Fruit fly (Drosophila melanogaster): Measurements from ENCODE around the gene ppk22.

Gene ppk22

dm6 chr3R:24893320-24893955 lies 33.8 kb upstream of the ppk22 start (continued):
- TF ChIP-seq Fer1 (GFP tag; optimal IDR thresholded peaks at IDR 0.05) (no peak), en (GFP tag; optimal IDR thresholded peaks at IDR 0.05) (no peak), CG7357 (GFP tag; IDR thresholded peaks at IDR 0.05) (peak; percentile 56; the same call in 2 of the 3 replicates), CG16779 (GFP tag; IDR thresholded peaks at IDR 0.05) (no peak), CG17361 (GFP tag; IDR thresholded peaks at IDR 0.05) (peak; percentile 98), psq (GFP tag; optimal IDR thresholded peaks at IDR 0.05) (peak; percentile 21), CG5180 (GFP tag; optimal IDR thresholded peaks at IDR 0.05) (peak; percentile 59), Gug (GFP tag; IDR thresholded peaks at IDR 0.05) (no peak), sens (GFP tag) (peak; percentile 59), pho (GFP tag; optimal IDR thresholded peaks at IDR 0.05) (no peak), CG31441 (GFP tag; IDR thresholded peaks at IDR 0.05) (peak; percentile 97), CG17385 (GFP tag; optimal IDR thresholded peaks at IDR 0.05) (peak; percentile 74), CG16813 (GFP tag; IDR thresholded peaks at IDR 0.05; ENCODE audit: partially characterized antibody) (no peak), zfh1 (GFP tag; IDR thresholded peaks at IDR 0.05) (peak; percentile 66; the same call in 2 of the 3 replicates), E2f1 (GFP tag; IDR thresholded peaks at IDR 0.05) (peak; percentile 67), Max (GFP tag; optimal IDR thresholded peaks at IDR 0.05) (peak; percentile 54), CG11456 (GFP tag; IDR thresholded peaks at IDR 0.05) (no peak), CG6654 (GFP tag; optimal IDR thresholded peaks at IDR 0.05) (peak; percentile 27), sob (GFP tag; IDR thresholded peaks at IDR 0.05) (peak; percentile 37; the same call in 1 of the 2 replicates), sim (GFP tag; IDR thresholded peaks at IDR 0.05) (no peak), ab (GFP tag; optimal IDR thresholded peaks at IDR 0.05) (no peak), NK7.1 (GFP tag; optimal IDR thresholded peaks at IDR 0.05) (no peak), wek (GFP tag; optimal IDR thresholded peaks at IDR 0.05) (no peak), CG4617 (GFP tag; optimal IDR thresholded peaks at IDR 0.05; ENCODE audit: borderline replicate concordance) (no peak), toy (GFP tag; IDR thresholded peaks at IDR 0.05) (no peak), Oaz (GFP tag; IDR thresholded peaks at IDR 0.05) (no peak), CG10209 (GFP tag; optimal IDR thresholded peaks at IDR 0.05) (peak; percentile 78), Sry-β (GFP tag; optimal IDR thresholded peaks at IDR 0.05) (peak; percentile 49), CG8388 (GFP tag; optimal IDR thresholded peaks at IDR 0.05) (peak; percentile 84), grn (GFP tag; optimal IDR thresholded peaks at IDR 0.05) (peak; percentile 3), CG12104 (GFP tag; optimal IDR thresholded peaks at IDR 0.05) (peak; percentile 68), CG12071 (GFP tag; optimal IDR thresholded peaks at IDR 0.05) (no peak), btn (GFP tag; optimal IDR thresholded peaks at IDR 0.05) (no peak), H15 (GFP tag; IDR thresholded peaks at IDR 0.05) (peak; percentile 28; the same call in 1 of the 3 replicates), crol (GFP tag; IDR thresholded peaks at IDR 0.05) (peak; percentile 66), CG10979 (tag; optimal IDR thresholded peaks at IDR 0.05) (peak; percentile 95), CG1233 (GFP tag; optimal IDR thresholded peaks at IDR 0.05) (peak; percentile 74), Chrac-16 (GFP tag; optimal IDR thresholded peaks at IDR 0.05) (peak; percentile 49), CG11560 (tag; IDR thresholded peaks at IDR 0.05) (0 out of 3 replicates have a peak, but pooled peaks have one; percentile 42), ase (GFP tag; IDR thresholded peaks at IDR 0.05) (0 out of 3 replicates have a peak, but pooled peaks have one; percentile 44), ftz-f1 (GFP tag; optimal IDR thresholded peaks at IDR 0.05) (no peak), CG15514 (GFP tag; optimal IDR thresholded peaks at IDR 0.05) (no peak), Sox102F (GFP tag; optimal IDR thresholded peaks at IDR 0.05) (peak; percentile 74), ash1 (GFP tag; optimal IDR thresholded peaks at IDR 0.05) (no peak), Vsx1 (GFP tag; optimal IDR thresholded peaks at IDR 0.05) (peak; percentile 56), ewg (GFP tag; optimal IDR thresholded peaks at IDR 0.05) (peak; percentile 31), her (GFP tag; optimal IDR thresholded peaks at IDR 0.05) (no peak), peb (GFP tag; IDR thresholded peaks at IDR 0.05) (peak; percentile 35; the same call in 1 of the 2 replicates), CG32767 (GFP tag; IDR thresholded peaks at IDR 0.05) (peak; percentile 84), sd (tag; optimal IDR thresholded peaks at IDR 0.05) (peak; percentile 36)
